Fruit fly (Drosophila melanogaster) ovary, adult (tissue): ENCODE results near the gene CG33783.

Experiments used
- CG17801 ChIP-seq: fragments of 200-800 bp; optimal IDR thresholded peaks from 2 replicates; lab custom pipeline; 2019; ENCODE audit warnings: missing biosample characterization, mild to moderate bottlenecking, missing genetic modification characterization, moderate library complexity; ENCODE audit not compliant: partially characterized antibody

Gene CG33783

DNA sequence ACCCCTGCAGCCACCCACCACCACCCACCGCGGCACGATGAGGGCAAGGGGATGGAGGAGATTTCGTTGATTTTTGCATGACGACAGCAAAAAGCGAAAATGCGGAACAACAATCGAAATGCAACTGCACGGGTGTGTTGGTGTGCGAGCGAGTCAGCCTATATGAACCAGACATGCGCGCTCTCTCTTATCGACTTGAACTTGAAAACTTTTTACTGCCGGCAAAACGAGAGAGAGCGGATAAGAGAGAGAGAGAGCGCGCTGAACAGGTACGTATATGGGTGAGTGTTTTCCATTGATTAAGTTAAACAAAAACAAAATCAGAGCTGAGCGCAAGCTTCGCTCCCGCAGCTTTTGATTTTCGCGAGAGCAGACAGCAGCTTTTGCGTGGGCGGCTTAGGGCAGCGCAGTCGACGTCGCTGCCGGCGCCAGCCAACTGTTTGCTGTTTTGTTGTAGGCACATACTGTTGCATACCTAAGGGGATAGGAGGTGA, 22.6 kb downstream of the CG33783 start:
- TF ChIP-seq CG17801 (GFP tag; lab: Kevin White, UChicago): peak; percentile 22

DNA sequence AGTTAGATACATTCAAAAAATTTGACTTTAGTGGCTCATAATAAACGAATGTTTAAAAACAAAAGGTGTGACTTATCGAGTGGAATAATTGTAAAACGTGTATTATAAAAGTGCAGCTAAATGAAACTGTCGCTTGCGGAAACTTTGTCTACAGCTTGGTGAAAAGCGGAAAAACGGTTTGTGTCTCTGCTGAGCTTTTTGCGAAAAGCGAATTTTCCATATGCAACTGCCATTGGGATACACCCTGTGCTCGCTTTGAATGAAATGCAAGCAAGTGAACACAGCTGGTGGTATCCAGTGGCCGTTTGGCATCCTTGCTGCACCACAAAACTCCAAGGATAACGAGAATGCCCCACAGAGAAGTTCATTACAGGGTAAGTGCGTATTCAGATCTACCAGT, 24.3 kb downstream of the CG33783 start:
- TF ChIP-seq CG17801 (GFP tag; lab: Kevin White, UChicago): no peak

DNA sequence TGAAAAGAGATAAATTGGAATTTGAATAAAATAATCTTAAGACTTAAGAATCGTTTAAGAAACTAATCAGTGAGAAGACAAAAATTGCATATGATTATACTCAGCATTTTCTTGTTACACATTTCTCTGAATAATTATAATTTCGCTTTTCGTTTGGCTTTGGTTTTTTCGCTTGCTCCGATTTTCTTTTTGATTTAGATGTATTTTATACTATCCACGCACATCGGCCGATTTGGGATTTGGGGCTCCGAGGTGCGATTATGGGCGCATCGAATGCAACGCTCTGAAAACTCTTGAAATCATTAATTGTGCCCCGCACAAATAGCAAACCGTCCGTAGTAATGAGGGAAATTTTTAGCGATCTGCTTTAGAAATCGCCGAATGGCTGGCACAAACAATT, 24.9 kb downstream of the CG33783 start:
- no peak for TF ChIP-seq CG17801 (GFP tag; lab: Kevin White, UChicago)

DNA sequence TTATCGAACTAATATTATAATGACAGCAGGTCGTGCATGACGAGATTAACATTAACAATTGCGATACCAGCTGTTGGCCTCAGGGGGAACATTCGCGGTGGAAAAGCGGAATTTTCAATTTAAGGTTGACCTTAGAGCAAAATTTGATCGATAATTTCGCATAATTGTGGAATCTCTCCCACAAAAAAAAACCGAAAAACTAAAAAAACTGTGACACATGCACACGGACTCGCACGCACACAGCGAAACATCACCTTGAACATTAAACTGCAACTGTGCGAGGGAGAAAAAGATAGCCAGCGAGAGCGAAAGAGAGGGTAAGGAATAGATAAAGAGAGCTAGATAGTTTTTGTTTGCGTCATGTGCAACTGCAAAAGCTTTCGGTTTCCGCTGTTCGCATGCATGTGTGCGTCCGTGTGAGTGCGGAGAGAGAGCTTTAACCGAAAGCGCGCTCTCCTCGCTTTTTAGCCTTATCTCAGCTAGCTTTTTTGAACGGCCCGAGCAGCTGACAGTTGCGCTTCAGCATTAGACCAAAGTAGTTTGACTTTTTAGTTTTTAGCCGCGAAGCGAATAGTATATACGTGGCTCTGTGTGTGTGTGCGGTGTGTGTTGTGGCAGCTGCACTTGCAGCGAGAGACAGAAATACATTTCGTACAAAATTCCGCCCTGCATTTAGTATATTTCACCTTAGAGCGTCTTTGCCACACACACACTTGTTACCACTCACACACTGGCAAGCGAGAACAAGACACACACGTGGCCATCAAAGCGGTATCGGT, 26.9 kb downstream of the CG33783 start:
- no peak for TF ChIP-seq CG17801 (GFP tag; lab: Kevin White, UChicago)

DNA sequence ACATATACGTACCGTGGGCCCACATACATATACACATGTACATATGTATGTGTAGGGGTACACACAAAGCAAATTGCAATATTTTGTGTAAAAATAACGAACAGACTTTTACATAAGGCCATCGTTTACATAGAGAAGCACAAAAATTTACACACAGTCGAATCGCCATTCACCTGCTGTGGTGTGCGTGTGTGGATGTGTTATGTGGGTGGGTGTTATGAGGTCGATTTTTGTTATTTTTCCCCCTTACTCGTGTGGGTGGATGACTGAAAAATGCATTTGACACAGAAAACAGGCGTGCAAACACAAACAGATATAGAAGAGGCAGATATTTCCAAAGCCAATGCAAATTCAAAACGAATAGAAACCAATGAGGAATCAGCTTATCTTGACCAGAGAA, 28.5 kb downstream of the CG33783 start:
- TF ChIP-seq CG17801 (GFP tag; lab: Kevin White, UChicago): no peak

DNA sequence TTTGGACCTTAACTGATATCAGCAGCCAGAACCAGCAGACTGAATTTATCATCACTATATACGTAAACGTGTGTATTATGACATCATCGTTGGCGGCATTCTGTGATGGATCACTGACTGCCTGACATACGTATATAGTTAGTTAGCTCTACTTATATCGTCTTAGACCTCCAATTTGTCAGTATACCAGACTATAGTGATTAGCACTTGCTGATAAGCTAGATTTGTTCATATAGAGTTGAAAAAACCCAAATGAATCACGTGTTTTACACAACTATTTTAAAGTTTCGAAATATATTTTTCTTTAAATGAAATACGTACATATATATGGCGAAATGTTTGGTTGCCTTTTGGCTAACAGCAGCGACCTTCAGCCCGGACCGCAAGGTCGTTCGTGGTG, 29.2 kb downstream of the CG33783 start:
- TF ChIP-seq CG17801 (GFP tag; lab: Kevin White, UChicago): no peak

DNA sequence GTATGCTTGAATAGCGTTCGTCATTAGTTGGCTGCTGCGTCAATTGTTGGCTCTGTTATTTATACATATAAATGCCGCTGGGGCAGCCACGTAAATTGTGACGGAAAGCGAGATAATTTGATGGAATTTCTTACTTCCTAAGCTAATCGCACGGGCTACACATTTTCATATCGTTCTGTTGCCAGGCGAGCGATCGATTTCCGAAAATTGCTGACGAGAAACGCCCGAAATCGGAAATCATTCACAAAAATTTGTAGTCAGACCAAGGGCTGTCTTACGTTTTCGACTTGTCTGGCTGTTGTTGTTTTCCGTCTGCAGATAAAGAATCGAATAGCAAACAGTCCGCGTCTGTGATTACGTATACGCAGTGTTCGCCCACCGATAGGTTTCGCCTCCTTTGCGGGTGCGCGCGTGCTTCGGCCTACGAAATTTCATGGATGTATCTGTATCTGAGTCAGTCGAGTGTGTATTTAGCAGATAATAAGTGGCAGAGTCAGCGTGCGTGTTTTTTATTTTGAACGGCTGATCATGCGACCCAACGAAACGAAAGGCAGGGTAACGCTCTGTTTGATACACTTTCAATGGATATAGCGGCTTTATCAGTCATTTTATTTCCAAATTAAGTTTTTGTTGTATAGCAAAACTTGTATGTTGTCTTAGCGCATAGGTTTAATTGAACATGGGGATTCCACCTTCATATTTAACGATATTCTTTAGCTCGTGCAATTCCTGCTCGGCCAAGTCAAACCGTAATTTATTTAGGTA, 31.1 kb downstream of the CG33783 start:
- no peak for TF ChIP-seq CG17801 (GFP tag; lab: Kevin White, UChicago)

DNA sequence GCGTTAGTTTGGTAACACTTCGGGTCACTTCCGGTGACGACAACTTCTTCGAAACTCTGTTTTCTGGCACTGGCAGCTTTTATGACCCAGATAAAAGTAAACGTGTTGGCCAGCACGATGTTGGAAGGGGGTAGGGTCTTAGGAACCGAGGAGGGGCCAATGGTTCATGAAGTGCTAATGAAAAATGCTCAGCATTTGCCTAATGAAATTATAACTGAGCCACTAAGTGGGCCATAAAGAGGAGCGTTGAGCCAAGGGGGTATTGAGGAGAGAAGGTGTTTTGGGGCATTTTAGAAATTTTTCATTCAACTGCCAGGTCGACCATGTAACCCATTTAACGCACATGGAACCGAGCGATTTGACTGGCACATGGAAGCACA, 31.7 kb downstream of the CG33783 start:
- TF ChIP-seq CG17801 (GFP tag; lab: Kevin White, UChicago): no peak

DNA sequence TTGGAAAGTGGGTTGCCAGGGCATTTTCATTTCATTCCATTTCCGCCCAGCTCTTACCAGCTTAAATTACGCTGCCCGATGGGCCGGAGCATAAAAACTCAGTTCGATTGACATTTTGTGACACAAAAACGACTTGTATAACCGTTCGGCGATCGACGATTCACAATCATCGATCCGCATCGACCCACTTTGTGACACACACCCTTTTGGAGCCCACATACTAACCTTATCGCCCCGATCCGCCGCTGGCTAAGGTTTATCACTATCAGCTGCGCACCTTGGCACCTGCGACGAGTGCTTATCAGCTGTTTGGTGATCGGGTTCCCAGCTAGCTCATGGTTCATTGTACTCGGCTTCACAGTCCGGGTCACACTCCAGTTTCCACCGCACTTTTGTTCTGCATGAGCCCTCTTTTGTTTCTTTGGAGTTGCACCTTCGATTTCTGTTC, 32.9 kb downstream of the CG33783 start:
- no peak for TF ChIP-seq CG17801 (GFP tag; lab: Kevin White, UChicago)

DNA sequence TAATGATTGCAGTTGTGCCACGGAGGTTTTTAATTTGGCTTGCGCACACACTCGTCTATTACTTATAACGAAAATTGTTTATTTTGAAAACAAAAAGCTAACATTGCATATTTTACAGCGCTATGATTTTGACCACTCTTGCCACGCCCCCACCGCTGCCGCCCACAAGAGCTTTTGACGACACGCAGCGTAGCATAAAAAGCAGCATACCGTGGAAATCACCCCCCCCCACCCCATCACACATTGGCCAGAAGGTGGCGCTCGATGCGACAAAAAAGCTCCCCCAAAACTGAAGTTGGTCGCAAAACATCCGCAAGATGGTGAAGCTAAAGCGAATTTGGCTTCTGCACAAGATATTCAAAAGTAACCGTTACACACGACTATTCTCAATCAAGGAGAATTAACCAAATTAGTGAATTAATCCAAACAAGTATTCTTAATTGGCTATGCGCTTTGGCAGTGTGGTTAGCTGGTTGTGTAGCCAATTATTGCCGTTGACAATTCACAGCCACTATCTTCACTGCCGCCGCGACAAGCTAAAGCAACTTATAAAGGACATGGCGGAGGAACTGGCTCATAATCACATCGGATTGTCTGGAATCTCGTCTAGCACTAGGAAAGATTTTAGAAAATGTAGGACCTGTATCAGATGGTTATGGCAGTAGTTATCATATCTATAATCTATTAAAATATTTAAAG, 34.1 kb downstream of the CG33783 start:
- no peak for TF ChIP-seq CG17801 (GFP tag; lab: Kevin White, UChicago)

DNA sequence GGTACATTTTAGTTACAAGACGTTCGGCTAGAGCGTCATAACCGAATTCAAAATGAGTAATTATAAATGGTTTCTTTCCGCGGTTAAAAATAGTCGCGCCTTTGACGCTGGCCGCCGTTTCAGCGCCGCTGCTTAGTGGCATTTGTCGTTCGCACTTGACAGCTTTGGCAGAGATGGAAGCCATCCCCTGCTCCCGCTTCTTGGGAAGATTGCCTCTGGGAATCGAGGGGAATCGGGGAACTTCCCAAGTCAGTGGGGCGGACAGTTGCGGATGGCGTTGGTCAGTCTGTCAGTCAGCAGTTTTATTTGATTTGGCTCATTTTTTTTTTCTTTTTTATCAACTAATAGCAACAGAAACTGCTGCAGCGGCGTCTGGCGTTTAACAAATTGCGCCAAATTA, 40.2 kb downstream of the CG33783 start:
- no peak for TF ChIP-seq CG17801 (GFP tag; lab: Kevin White, UChicago)

DNA sequence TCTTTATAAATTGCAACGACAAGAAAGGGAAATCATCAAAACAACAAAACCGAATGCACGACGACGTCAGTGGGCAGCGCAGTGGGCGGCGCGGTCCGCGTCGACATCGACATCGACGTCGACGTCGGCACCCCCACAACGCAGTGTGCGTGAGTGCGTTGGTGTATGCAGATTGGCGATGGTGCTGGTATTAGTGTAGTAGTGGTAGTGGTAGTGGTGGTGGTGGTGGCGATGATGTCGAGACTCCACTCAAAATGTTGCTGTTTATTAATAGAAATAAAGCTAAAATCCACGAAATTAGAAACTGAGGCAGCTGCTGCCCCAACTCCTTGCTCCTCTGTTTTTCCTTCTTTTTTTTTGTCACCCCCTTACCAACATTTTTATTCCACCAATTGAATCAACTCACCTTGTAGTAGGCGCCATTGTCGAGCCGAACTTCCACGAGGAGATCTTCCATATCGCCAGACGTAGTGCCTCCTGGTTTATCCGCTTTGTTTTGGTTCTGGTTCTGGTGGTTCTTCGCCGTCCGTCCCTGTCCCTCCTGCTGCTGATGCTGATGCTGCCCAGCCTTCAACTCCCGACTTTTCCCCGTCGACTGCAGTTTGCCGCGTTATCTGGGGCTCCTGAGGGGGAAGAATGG, 41.8 kb downstream of the CG33783 start:
- TF ChIP-seq CG17801 (GFP tag; lab: Kevin White, UChicago): no peak

DNA sequence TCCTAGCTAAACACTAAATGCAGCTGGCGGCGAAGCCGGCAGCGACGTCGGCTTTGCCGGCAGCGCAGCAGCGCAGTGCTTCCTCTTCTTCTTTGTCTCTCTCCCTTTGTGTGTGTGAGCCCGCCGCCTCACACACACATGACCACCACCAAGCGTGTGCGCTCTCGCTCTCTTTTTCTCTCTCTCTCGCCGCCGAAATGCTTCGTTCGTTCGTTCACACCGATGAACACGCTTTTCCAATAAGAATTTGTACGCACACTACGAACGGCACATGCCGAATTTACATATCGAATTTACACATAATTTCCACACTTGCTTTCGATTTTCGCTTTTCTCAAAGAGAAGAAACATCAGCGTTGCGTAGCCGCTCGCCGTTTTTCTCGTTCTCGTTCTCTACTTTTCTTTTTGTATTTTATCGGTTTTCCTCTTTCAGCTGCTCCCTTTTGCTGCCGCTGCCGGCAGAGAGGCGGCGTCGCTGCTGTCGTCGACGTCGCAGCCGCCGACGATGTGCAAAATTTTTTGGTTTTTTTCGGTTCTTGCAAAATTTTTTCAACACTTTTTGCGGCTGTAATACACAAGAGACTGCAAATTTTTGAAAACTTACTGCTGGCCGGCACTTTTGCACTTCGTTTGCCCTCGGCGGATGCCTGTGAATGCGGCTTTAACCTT, 42.8 kb downstream of the CG33783 start:
- TF ChIP-seq CG17801 (GFP tag; lab: Kevin White, UChicago): no peak

DNA sequence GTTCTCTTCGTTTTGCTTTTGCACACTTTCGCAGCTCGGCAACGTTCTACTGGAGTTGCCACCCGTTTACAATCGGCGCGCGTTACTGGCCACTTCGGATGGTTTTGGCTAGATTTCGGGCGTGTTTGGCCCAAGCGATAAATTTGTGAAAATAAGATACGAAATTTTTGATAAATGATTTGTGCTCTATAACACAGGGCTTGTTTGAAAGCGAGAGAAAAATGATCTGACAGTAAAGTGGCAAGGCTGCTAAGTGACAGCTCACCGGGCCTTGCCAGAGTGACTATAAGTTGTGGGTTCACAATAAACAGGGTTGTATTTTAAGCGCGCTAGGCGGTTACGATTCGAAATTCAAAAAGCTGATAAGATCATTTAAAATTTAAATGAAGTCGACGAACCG, 43.4 kb downstream of the CG33783 start, which contains the start of gene Fmr1:
TSS of gene Fmr1 (minus strand) at position 184 of the 400 bp plus-strand sequence.
- TF ChIP-seq CG17801 (GFP tag; lab: Kevin White, UChicago): no peak
